Worm (Caenorhabditis elegans) whole organism, late embryonic: Measurements from ENCODE around the gene col-161.

Experiments used
- F13H6.1 ChIP-seq: sonication (generic microtip); optimal IDR thresholded peaks from 2 replicates; lab custom pipeline; 2016; ENCODE audit warnings: missing genetic modification characterization, missing compliant biosample characterization
- K02D7.2 ChIP-seq: sonication (generic microtip); optimal IDR thresholded peaks from 2 replicates; lab custom pipeline; 2017; ENCODE audit warnings: mild to moderate bottlenecking, missing genetic modification characterization, missing compliant biosample characterization
- K09A11.1 ChIP-seq: sonication (generic microtip); optimal IDR thresholded peaks from 2 replicates; lab custom pipeline; 2017; ENCODE audit warnings: antibody characterized with exemption, mild to moderate bottlenecking, missing genetic modification characterization, missing compliant biosample characterization; ENCODE audit not compliant: insufficient read depth
- ama-1 ChIP-seq: fragments of 150-350 bp; optimal IDR thresholded peaks from 2 replicates; lab custom pipeline; 2014
- ceh-14 ChIP-seq: sonication (generic microtip); optimal IDR thresholded peaks from 2 replicates; lab custom pipeline; 2016; ENCODE audit warnings: missing genotype, missing genetic modification characterization, missing compliant biosample characterization
- ceh-18 ChIP-seq: sonication (generic microtip); optimal IDR thresholded peaks from 2 replicates; lab custom pipeline; 2016; ENCODE audit warnings: missing genetic modification characterization, missing compliant biosample characterization
- ceh-24 ChIP-seq: sonication (generic microtip); optimal IDR thresholded peaks from 2 replicates; lab custom pipeline; 2016; ENCODE audit warnings: mild to moderate bottlenecking, missing genetic modification characterization, missing compliant biosample characterization
- ceh-30 ChIP-seq: fragments of 150-350 bp; optimal IDR thresholded peaks from 2 replicates; lab custom pipeline; 2014; ENCODE audit warnings: missing biosample characterization, missing genetic modification characterization
- ceh-34 ChIP-seq: sonication (generic microtip); optimal IDR thresholded peaks from 2 replicates; lab custom pipeline; 2016; ENCODE audit warnings: mild to moderate bottlenecking, missing genetic modification characterization, missing compliant biosample characterization
- ceh-6 ChIP-seq: fragments of 200-800 bp; sonication (Bioruptor generic); optimal IDR thresholded peaks from 2 replicates; lab custom pipeline; 2018; ENCODE audit warnings: mild to moderate bottlenecking, missing genetic modification characterization, missing compliant biosample characterization
- ceh-9 ChIP-seq: sonication (generic microtip); optimal IDR thresholded peaks from 2 replicates; lab custom pipeline; 2016; ENCODE audit warnings: mild to moderate bottlenecking, missing genetic modification characterization, inconsistent platforms, missing compliant biosample characterization
- dmd-4 ChIP-seq: sonication (generic microtip); optimal IDR thresholded peaks from 2 replicates; lab custom pipeline; 2016; ENCODE audit warnings: borderline replicate concordance, missing genetic modification characterization, missing compliant biosample characterization
- dve-1 ChIP-seq: sonication (generic microtip); optimal IDR thresholded peaks from 2 replicates; lab custom pipeline; 2017; ENCODE audit warnings: antibody characterized with exemption, mild to moderate bottlenecking, missing genetic modification characterization, missing compliant biosample characterization
- elt-4 ChIP-seq: sonication (generic microtip); optimal IDR thresholded peaks from 2 replicates; lab custom pipeline; 2016; ENCODE audit warnings: missing genetic modification characterization, missing compliant biosample characterization
- ets-4 ChIP-seq: sonication (generic microtip); optimal IDR thresholded peaks from 2 replicates; lab custom pipeline; 2016; ENCODE audit warnings: missing genetic modification characterization, missing compliant biosample characterization
- eyg-1 ChIP-seq: sonication (generic microtip); optimal IDR thresholded peaks from 2 replicates; lab custom pipeline; 2016; ENCODE audit warnings: missing genotype, missing genetic modification characterization, missing compliant biosample characterization
- fkh-6 ChIP-seq: sonication (generic microtip); optimal IDR thresholded peaks from 2 replicates; lab custom pipeline; 2016; ENCODE audit warnings: missing genetic modification characterization, missing compliant biosample characterization
- gmeb-2 ChIP-seq: sonication (generic microtip); optimal IDR thresholded peaks from 2 replicates; lab custom pipeline; 2016; ENCODE audit warnings: missing genetic modification characterization, inconsistent platforms, missing compliant biosample characterization
- hlh-13 ChIP-seq: fragments of 200-800 bp; sonication (Bioruptor generic); optimal IDR thresholded peaks from 2 replicates; lab custom pipeline; 2018; ENCODE audit warnings: mild to moderate bottlenecking, missing genetic modification characterization, missing compliant biosample characterization
- hlh-15 ChIP-seq: sonication (generic microtip); optimal IDR thresholded peaks from 2 replicates; lab custom pipeline; 2016; ENCODE audit warnings: missing genetic modification characterization, missing compliant biosample characterization
- hlh-30 ChIP-seq: sonication (generic microtip); optimal IDR thresholded peaks from 2 replicates; lab custom pipeline; 2017; ENCODE audit warnings: antibody characterized with exemption, missing genetic modification characterization, missing compliant biosample characterization; ENCODE audit not compliant: insufficient read depth
- lin-11 ChIP-seq: fragments of 200-800 bp; sonication (Bioruptor generic); optimal IDR thresholded peaks from 2 replicates; lab custom pipeline; 2018; ENCODE audit warnings: mild to moderate bottlenecking, missing genetic modification characterization, missing compliant biosample characterization
- madf-2 ChIP-seq: sonication (generic microtip); optimal IDR thresholded peaks from 2 replicates; lab custom pipeline; 2017; ENCODE audit warnings: missing genetic modification characterization, missing compliant biosample characterization
- nfya-1 ChIP-seq: sonication (generic microtip); optimal IDR thresholded peaks from 2 replicates; lab custom pipeline; 2017; ENCODE audit warnings: missing genetic modification characterization, mild to moderate bottlenecking, missing compliant biosample characterization, antibody characterized with exemption, moderate library complexity
- nhr-11 ChIP-seq: fragments of 150-350 bp; optimal IDR thresholded peaks from 2 replicates; lab custom pipeline; 2014; ENCODE audit warnings: missing biosample characterization, missing genetic modification characterization
- npax-4 ChIP-seq: sonication (generic microtip); optimal IDR thresholded peaks from 2 replicates; lab custom pipeline; 2016; ENCODE audit warnings: missing genetic modification characterization, missing compliant biosample characterization
- odd-2 ChIP-seq: sonication (generic microtip); optimal IDR thresholded peaks from 2 replicates; lab custom pipeline; 2017; ENCODE audit warnings: antibody characterized with exemption, mild to moderate bottlenecking, missing genetic modification characterization, missing compliant biosample characterization
- pag-3 ChIP-seq: sonication (generic microtip); optimal IDR thresholded peaks from 2 replicates; lab custom pipeline; 2016; ENCODE audit warnings: missing compliant biosample characterization, missing genetic modification characterization, borderline replicate concordance
- pax-1 ChIP-seq: fragments of 150-350 bp; optimal IDR thresholded peaks from 2 replicates; lab custom pipeline; 2014; ENCODE audit warnings: missing biosample characterization, missing genetic modification characterization
- pha-4 ChIP-seq: fragments of 150-350 bp; optimal IDR thresholded peaks from 2 replicates; lab custom pipeline; 2018; ENCODE audit warnings: missing biosample characterization, missing genetic modification reagents, missing genetic modification characterization
- rnt-1 ChIP-seq: sonication (generic microtip); optimal IDR thresholded peaks from 2 replicates; lab custom pipeline; 2016; ENCODE audit warnings: missing genetic modification characterization, missing compliant biosample characterization
- sox-4 ChIP-seq: sonication (generic microtip); optimal IDR thresholded peaks from 2 replicates; lab custom pipeline; 2017; ENCODE audit warnings: mild to moderate bottlenecking, missing genetic modification characterization, inconsistent platforms, missing compliant biosample characterization
- tbx-2 ChIP-seq: sonication (generic microtip); optimal IDR thresholded peaks from 2 replicates; lab custom pipeline; 2016; ENCODE audit warnings: missing genetic modification characterization, missing compliant biosample characterization
- tbx-7 ChIP-seq: sonication (generic microtip); optimal IDR thresholded peaks from 2 replicates; lab custom pipeline; 2016; ENCODE audit warnings: missing genotype, missing genetic modification characterization, missing compliant biosample characterization
- unc-42 ChIP-seq: sonication (generic microtip); optimal IDR thresholded peaks from 2 replicates; lab custom pipeline; 2016; ENCODE audit warnings: missing genotype, missing genetic modification characterization, missing compliant biosample characterization
- unc-55 ChIP-seq: sonication (generic microtip); optimal IDR thresholded peaks from 2 replicates; lab custom pipeline; 2017; ENCODE audit warnings: missing biosample characterization, missing genetic modification reagents, missing genetic modification characterization
- zip-5 ChIP-seq: sonication (generic microtip); optimal IDR thresholded peaks from 2 replicates; lab custom pipeline; 2016; ENCODE audit warnings: missing genetic modification characterization, missing compliant biosample characterization
- ztf-16 ChIP-seq: sonication (generic microtip); optimal IDR thresholded peaks from 2 replicates; lab custom pipeline; 2017; ENCODE audit warnings: missing genetic modification characterization, missing compliant biosample characterization

The col-161 gene

ce11 chrV:13333386-13334180 lies 15.8 kb upstream of the col-161 start, which contains the start of gene nhr-168:
Gene nhr-168, minus strand, starts transcription at chrV:13333871.
- TF ChIP-seq ceh-30 (tag; lab: Kevin White, UChicago) (no peak), hlh-13 (GFP tag; lab: Kevin White, UChicago) (no peak), zip-5 (no peak), odd-2 (tag; lab: Kevin White, UChicago) (no peak), hlh-30 (tag; lab: Kevin White, UChicago) (no peak), unc-55 (GFP tag; lab: Kevin White, UChicago) (no peak), tbx-2 (tag; lab: Kevin White, UChicago) (no peak), hlh-15 (tag; lab: Kevin White, UChicago) (no peak), elt-4 (tag; lab: Kevin White, UChicago) (no peak), madf-2 (tag; lab: Kevin White, UChicago) (no peak)

ce11 chrV:13330919-13331318 lies 13.1 kb upstream of the col-161 start, which contains the start of gene nhr-129:
Gene nhr-129, minus strand, starts transcription at chrV:13331019.
- no peak for TF ChIP-seq unc-55 (GFP tag; lab: Kevin White, UChicago)
- no peak for TF ChIP-seq F13H6.1
- no peak for TF ChIP-seq eyg-1
- TF ChIP-seq nfya-1: no peak
- TF ChIP-seq tbx-7 (tag; lab: Kevin White, UChicago): no peak
- no peak for TF ChIP-seq ceh-34 (tag; lab: Kevin White, UChicago)
- TF ChIP-seq ceh-18 (tag; lab: Kevin White, UChicago): no peak
- TF ChIP-seq pag-3 (tag; lab: Kevin White, UChicago): no peak
- no peak for TF ChIP-seq hlh-15 (tag; lab: Kevin White, UChicago)
- TF ChIP-seq ceh-9 (tag; lab: Kevin White, UChicago): no peak
- no peak for TF ChIP-seq K09A11.1
- TF ChIP-seq fkh-6 (tag; lab: Kevin White, UChicago): no peak
- TF ChIP-seq ceh-24 (tag; lab: Kevin White, UChicago): no peak
- TF ChIP-seq npax-4 (tag; lab: Kevin White, UChicago): no peak
- TF ChIP-seq ama-1 (lab: Kevin White, UChicago): no peak
- TF ChIP-seq zip-5: no peak
- no peak for TF ChIP-seq lin-11 (tag; lab: Kevin White, UChicago)
- no peak for TF ChIP-seq pha-4
- TF ChIP-seq nhr-11: no peak
- no peak for TF ChIP-seq gmeb-2 (tag; lab: Kevin White, UChicago)

DNA sequence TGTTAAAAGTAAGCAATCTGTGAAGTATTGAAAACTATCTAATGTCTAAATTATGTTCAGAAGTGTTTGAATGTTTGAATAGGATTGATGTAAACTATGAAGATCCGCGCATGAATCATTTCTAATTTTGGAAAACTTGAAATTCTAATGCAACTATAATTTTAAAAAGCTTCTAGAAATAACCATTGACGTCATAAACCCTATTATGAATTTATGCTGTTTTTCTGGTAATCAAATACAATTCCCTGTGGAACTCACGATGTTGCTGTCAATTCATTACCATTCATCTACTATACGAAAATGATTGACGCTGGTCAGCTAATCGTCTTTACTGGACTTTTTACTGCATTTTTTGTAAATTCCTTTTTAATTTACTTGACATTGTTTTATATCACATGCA lies 9.7 kb upstream of the col-161 start, which contains the start of gene str-37:
str-37 (plus strand) TSS at position 301 of the 400 bp plus-strand sequence.
- no peak for TF ChIP-seq dve-1 (tag; lab: Kevin White, UChicago)
- no peak for TF ChIP-seq sox-4 (tag; lab: Kevin White, UChicago)
- no peak for TF ChIP-seq ceh-9 (tag; lab: Kevin White, UChicago)
- TF ChIP-seq K02D7.2 (tag; lab: Kevin White, UChicago): no peak
- TF ChIP-seq ceh-14 (tag; lab: Kevin White, UChicago): no peak
- no peak for TF ChIP-seq rnt-1 (tag; lab: Kevin White, UChicago)
- no peak for TF ChIP-seq pax-1 (tag; lab: Kevin White, UChicago)
- no peak for TF ChIP-seq hlh-30 (tag; lab: Kevin White, UChicago)

ce11 chrV:13324933-13325760 lies 7.3 kb upstream of the col-161 start, which contains the start of gene C50B6.7:
Gene C50B6.7, minus strand, starts transcription at chrV:13324983.
- TF ChIP-seq ceh-34 (tag; lab: Kevin White, UChicago): no peak
- TF ChIP-seq hlh-30 (tag; lab: Kevin White, UChicago): no peak
- no peak for TF ChIP-seq pha-4
- TF ChIP-seq eyg-1: no peak
- no peak for TF ChIP-seq hlh-15 (tag; lab: Kevin White, UChicago)
- no peak for TF ChIP-seq ceh-30 (tag; lab: Kevin White, UChicago)
- TF ChIP-seq ets-4 (tag; lab: Kevin White, UChicago): no peak
- no peak for TF ChIP-seq sox-4 (tag; lab: Kevin White, UChicago)
- no peak for TF ChIP-seq ceh-6 (GFP tag; lab: Kevin White, UChicago)
- no peak for TF ChIP-seq hlh-13 (GFP tag; lab: Kevin White, UChicago)
- TF ChIP-seq F13H6.1: no peak
- no peak for TF ChIP-seq unc-42 (tag; lab: Kevin White, UChicago)
- no peak for TF ChIP-seq K09A11.1
- TF ChIP-seq ztf-16 (tag; lab: Kevin White, UChicago): no peak
- TF ChIP-seq K02D7.2 (tag; lab: Kevin White, UChicago): no peak
- TF ChIP-seq dmd-4 (tag; lab: Kevin White, UChicago): no peak
